ENCODE assay signal across 3 worm cellular contexts in the genomic region with DNA sequence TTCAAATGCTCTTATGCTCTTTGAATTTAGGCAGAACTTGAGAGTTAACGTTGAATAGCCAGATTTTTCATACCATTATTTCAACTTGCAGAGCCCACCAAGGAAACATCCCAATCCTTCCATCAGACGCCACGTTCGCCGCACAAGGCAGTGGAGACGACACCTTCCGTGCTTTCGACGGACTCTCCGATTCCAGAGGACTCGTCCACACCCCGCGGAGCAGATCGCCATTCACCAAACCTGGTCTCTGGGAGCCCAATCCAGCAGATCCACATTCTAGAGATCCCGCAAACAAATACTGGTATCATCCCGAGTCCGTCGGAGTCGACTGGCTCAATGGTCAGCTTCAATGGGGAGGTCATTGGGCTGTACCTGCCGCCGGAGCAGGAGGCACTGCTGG.
TF ChIP-seq lines count a peak whose summit lies in the region.

No protein-coding gene starts in this region.

TF ChIP-seq in whole organism, L1 larva, 84 proteins besides CTCF, POLR2A, EP300 and RAD21:
- TF ChIP-seq grh-1 (GFP tag; IDR thresholded peaks at IDR 0.05; lab: Robert Waterston, UW): 0 out of 2 replicates have a peak, but pooled peaks have one; percentile 14
- no peak for TF ChIP-seq ztf-11 (tag; optimal IDR thresholded peaks at IDR 0.05; lab: Kevin White, UChicago)
- no peak for TF ChIP-seq pag-3 (tag; optimal IDR thresholded peaks at IDR 0.05; lab: Kevin White, UChicago; ENCODE audit: borderline replicate concordance, insufficient read depth)

TF ChIP-seq in whole organism, L4 larva, 104 proteins besides CTCF, POLR2A, EP300 and RAD21:
- TF ChIP-seq php-3 (GFP tag; IDR thresholded peaks at IDR 0.05; lab: Robert Waterston, UW): no peak
- TF ChIP-seq set-16 (GFP tag; IDR thresholded peaks at IDR 0.05; lab: Robert Waterston, UW): peak; percentile 74
- TF ChIP-seq unc-62 (GFP tag; optimal IDR thresholded peaks at IDR 0.05 in 1 of 2; lab: Kevin White, UChicago): peak in 1 of 2 experiments; percentile 82
- no peak for TF ChIP-seq unc-62 (tag; optimal IDR thresholded peaks at IDR 0.05; lab: Kevin White, UChicago)

TF ChIP-seq in whole organism, young adult, 124 proteins besides CTCF, POLR2A, EP300 and RAD21:
- TF ChIP-seq zfh-2 (GFP tag; conservative IDR thresholded peaks at IDR 0.05; lab: Robert Waterston, UW): peak; percentile 80
- TF ChIP-seq lag-1 (GFP tag; IDR thresholded peaks at IDR 0.05; lab: Robert Waterston, UW): no peak
- TF ChIP-seq K12H6.12 (tag; optimal IDR thresholded peaks at IDR 0.05; lab: Kevin White, UChicago): no peak
- TF ChIP-seq madf-10 (tag; optimal IDR thresholded peaks at IDR 0.05; lab: Kevin White, UChicago): no peak
- TF ChIP-seq ceh-79 (tag; optimal IDR thresholded peaks at IDR 0.05; lab: Kevin White, UChicago): no peak
- no peak for TF ChIP-seq Y79H2A.3 (GFP tag; conservative IDR thresholded peaks at IDR 0.05; lab: Robert Waterston, UW)
- 0 out of 2 replicates have a peak, but pooled peaks have one; percentile 12 for TF ChIP-seq aptf-2 (GFP tag; conservative IDR thresholded peaks at IDR 0.05; lab: Robert Waterston, UW)
- TF ChIP-seq nfya-1 (tag; optimal IDR thresholded peaks at IDR 0.05; lab: Kevin White, UChicago; ENCODE audit: borderline replicate concordance, insufficient read depth): no peak
- no peak for TF ChIP-seq rcor-1 (GFP tag; IDR thresholded peaks at IDR 0.05; lab: Robert Waterston, UW)
